Fruit fly (Drosophila melanogaster) whole organism, embryonic: ENCODE measurements around the gene CG15878.

ENCODE experiments used
- CG11398 ChIP-seq: fragments of 200-800 bp; sonication (Bioruptor generic); optimal IDR thresholded peaks from 2 replicates; lab custom pipeline; 2016; ENCODE audit warnings: missing biosample characterization, missing genetic modification characterization
- CG17359 ChIP-seq: fragments of 200-800 bp; sonication (Bioruptor generic); optimal IDR thresholded peaks from 3 replicates; lab custom pipeline; 2018; ENCODE audit warnings: missing biosample characterization, mild to moderate bottlenecking, missing genetic modification characterization, moderate library complexity
- CG1792 ChIP-seq: fragments of 200-800 bp; sonication (Bioruptor generic); optimal IDR thresholded peaks from 2 replicates; lab custom pipeline; 2016; ENCODE audit warnings: missing biosample characterization, missing genetic modification characterization
- CG6854 ChIP-seq: fragments of 200-800 bp; sonication (Bioruptor generic); optimal IDR thresholded peaks from 3 replicates; lab custom pipeline; 2017; ENCODE audit warnings: missing biosample characterization, mild to moderate bottlenecking, missing genetic modification characterization
- CG7963 ChIP-seq: fragments of 200-800 bp; sonication (Bioruptor generic); IDR thresholded peaks from 3 replicates; pipeline ENCODE4 v1.3.6; 2022; ENCODE audit warnings: missing biosample characterization, missing genetic modification characterization; ENCODE audit not compliant: partially characterized antibody
- Meics ChIP-seq: fragments of 200-800 bp; sonication (Bioruptor generic); optimal IDR thresholded peaks from 2 replicates; lab custom pipeline; 2017; ENCODE audit warnings: missing biosample characterization, mild to moderate bottlenecking, missing genetic modification characterization
- chn ChIP-seq: fragments of 200-800 bp; sonication (Bioruptor generic); optimal IDR thresholded peaks from 2 replicates; lab custom pipeline; 2016; ENCODE audit warnings: missing biosample characterization, missing genetic modification characterization
- h ChIP-seq: fragments of >200 bp; optimal IDR thresholded peaks from 2 replicates; lab custom pipeline; 2017
- nmo ChIP-seq: fragments of 200-800 bp; sonication (Bioruptor generic); optimal IDR thresholded peaks from 2 replicates; lab custom pipeline; 2018; ENCODE audit warnings: missing biosample characterization, mild to moderate bottlenecking, missing genetic modification characterization, moderate library complexity
- trem ChIP-seq: fragments of 200-800 bp; optimal IDR thresholded peaks from 3 replicates; lab custom pipeline; 2019; ENCODE audit warnings: missing biosample characterization, mild to moderate bottlenecking, missing genetic modification characterization, moderate library complexity

dm6 chr3L:2162019-2162418, 50.3 kb downstream of the CG15878 start:
- no peak for TF ChIP-seq CG11398 (GFP tag; lab: Kevin White, UChicago)
- peak; percentile 16 for TF ChIP-seq CG6854 (GFP tag; lab: Kevin White, UChicago)
- peak; percentile 65 for TF ChIP-seq trem
- TF ChIP-seq CG1792 (GFP tag; lab: Kevin White, UChicago): peak; percentile 63
- TF ChIP-seq nmo (GFP tag; lab: Kevin White, UChicago): peak; percentile 73
- peak; percentile 89 for TF ChIP-seq CG17359 (tag; lab: Kevin White, UChicago)
- no peak for TF ChIP-seq h (lab: Kevin White, UChicago)
- peak; percentile 44 for TF ChIP-seq Meics (GFP tag; lab: Kevin White, UChicago)
- TF ChIP-seq chn: peak; percentile 53
- no peak for TF ChIP-seq CG7963 (GFP tag; lab: Robert Waterston, UW)
